Worm (Caenorhabditis elegans): ENCODE data around the gene C05B5.1.

DNA sequence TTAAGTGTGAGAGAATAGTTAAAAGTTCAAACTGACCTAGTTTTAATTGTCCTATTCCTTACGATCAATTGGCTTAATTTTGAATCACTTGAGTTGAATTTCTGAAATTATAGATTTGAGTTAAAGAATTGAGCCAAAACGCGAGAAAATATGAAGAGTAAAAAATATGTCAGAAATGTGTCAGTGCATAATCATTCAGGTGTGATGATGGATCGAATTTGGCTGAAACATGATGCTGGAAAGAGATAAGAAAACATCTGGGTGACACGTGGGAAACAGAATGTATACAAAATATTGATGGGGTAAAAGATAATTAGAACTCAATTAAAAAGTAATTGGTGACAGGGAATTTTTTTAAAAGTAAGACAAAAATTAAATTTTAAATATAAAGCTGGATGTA is 14.5 kb downstream of the C05B5.1 start, which contains the start of gene R10E12.2:
- TF ChIP-seq elt-1 (tag; optimal IDR thresholded peaks at IDR 0.05; ENCODE audit: borderline replicate concordance, insufficient read depth): no peak
- TF ChIP-seq pha-4 (tag; optimal IDR thresholded peaks at IDR 0.05): no peak
- no peak for TF ChIP-seq mep-1 (tag; optimal IDR thresholded peaks at IDR 0.05)
- no peak for TF ChIP-seq ham-2 (GFP tag; optimal IDR thresholded peaks at IDR 0.05)
- TF ChIP-seq snpc-4 (tag; optimal IDR thresholded peaks at IDR 0.05): no peak
- TF ChIP-seq nhr-12 (tag; optimal IDR thresholded peaks at IDR 0.05): no peak
- no peak for TF ChIP-seq nhr-76 (tag; optimal IDR thresholded peaks at IDR 0.05)
- no peak for TF ChIP-seq ztf-11 (tag; optimal IDR thresholded peaks at IDR 0.05)
- no peak for TF ChIP-seq elt-3 (tag; optimal IDR thresholded peaks at IDR 0.05)
- TF ChIP-seq nhr-28 (tag; optimal IDR thresholded peaks at IDR 0.05): no peak

Data from whole organism, mixed stage, embryonic.